Fruit fly (Drosophila melanogaster) whole organism: Measurements from ENCODE around the gene CG31826.

Experiments
- CG8478 ChIP-seq: fragments of >200 bp; optimal IDR thresholded peaks from 2 replicates; lab custom pipeline; 2018; ENCODE audit warnings: inconsistent platforms
- Dll ChIP-seq: fragments of >200 bp; optimal IDR thresholded peaks from 2 replicates; lab custom pipeline; 2017
- EcR ChIP-seq, 2 experiments: fragments of >200 bp; optimal IDR thresholded peaks; 2 replicates each; lab custom pipeline; 2017; ENCODE audit warnings: missing biosample characterization in 2 of 2, missing genetic modification characterization in 2 of 2, missing genetic modification reagents in 2 of 2
- pan ChIP-seq: fragments of >200 bp; optimal IDR thresholded peaks from 2 replicates; lab custom pipeline; 2017
- psq ChIP-seq: fragments of >200 bp; optimal IDR thresholded peaks from 2 replicates; lab custom pipeline; 2017
- usp ChIP-seq: fragments of >200 bp; optimal IDR thresholded peaks from 2 replicates; lab custom pipeline; 2017; ENCODE audit warnings: missing biosample characterization, missing genetic modification characterization, mixed read lengths

Gene CG31826

DNA sequence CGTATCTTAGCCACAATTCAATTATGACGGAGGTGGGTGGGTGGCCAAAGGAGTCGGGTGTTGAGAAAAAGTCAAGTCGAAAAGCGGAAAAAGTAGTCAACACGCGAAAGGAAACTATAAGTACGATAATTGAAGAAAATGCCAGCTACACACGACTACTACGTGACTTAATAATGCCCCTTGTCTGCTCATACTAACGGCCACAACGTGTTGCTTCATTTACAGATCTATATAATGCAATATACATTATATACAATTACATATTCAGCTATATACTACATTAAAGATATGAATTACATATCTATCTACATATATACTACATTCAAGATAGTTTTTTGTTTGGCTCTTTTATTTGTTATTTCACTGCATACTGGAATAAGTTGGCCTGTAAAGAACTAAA, at the start of gene CG31826:
CG31826 (minus strand) TSS at position 101 of the 400 bp plus-strand sequence.
- TF ChIP-seq CG8478 (lab: Kevin White, UChicago) (no peak), usp (no peak), EcR (GFP tag; optimal IDR thresholded peaks at IDR 0.05; lab: Kevin White, UChicago) (no peak), psq (lab: Kevin White, UChicago) (no peak), Dll (lab: Kevin White, UChicago) (no peak), pan (no peak)

- TF ChIP-seq EcR (GFP tag; optimal IDR thresholded peaks at IDR 0.05; lab: Kevin White, UChicago) (no peak), usp (no peak), pan (no peak), Dll (lab: Kevin White, UChicago) (no peak), CG8478 (lab: Kevin White, UChicago) (no peak), psq (lab: Kevin White, UChicago) (no peak)
Measured at dm6 chr2L:15812041-15812440, 39.1 kb upstream of the CG31826 start, which contains the start of gene CG42876. TSS of gene CG42876 (minus strand) at chr2L:15812141.

DNA sequence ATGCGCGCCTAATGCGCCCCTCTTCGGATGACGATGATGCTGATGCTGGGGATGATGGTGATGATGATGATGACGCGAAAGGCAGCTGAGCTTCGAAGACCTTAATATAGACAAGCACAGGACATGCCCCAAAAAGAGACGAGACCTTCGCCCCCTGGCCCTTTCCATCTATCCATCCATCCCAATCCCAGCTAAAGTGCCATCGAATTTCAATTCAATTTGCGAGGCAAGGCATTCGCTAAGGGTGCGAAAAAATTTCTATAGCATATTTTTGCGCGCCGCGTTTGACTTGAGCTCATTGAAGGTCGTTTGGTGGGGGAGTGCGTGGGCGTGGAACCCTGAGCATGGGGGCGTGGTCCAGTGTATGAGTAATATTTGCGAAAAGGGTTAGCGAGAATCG, 23.4 kb upstream of the CG31826 start:
- no peak for TF ChIP-seq usp
- no peak for TF ChIP-seq Dll (lab: Kevin White, UChicago)
- no peak for TF ChIP-seq pan
- TF ChIP-seq CG8478 (lab: Kevin White, UChicago), result no peak
- no peak for TF ChIP-seq EcR (GFP tag; optimal IDR thresholded peaks at IDR 0.05; lab: Kevin White, UChicago)
- TF ChIP-seq psq (lab: Kevin White, UChicago), result no peak

DNA sequence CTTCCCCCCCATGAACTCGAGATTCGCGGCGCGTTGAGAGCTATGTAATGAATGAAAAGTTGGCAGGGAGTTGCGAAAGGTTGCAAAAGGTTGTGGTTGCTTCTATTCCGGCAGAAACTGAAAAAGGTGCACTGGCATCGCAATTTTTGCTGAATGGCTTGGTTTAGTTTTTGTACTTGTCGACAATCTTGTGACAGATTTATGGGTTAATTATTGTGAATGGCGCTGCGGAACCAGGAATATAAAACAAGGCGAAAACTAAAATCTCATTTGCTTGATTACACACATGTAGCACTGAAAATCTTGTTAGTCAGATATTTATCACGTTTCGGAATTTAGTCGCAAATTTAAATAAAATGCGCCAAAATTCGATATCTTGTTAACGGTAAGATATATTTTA, 10.9 kb upstream of the CG31826 start, which contains the start of gene t-Grip91:
t-Grip91 (plus strand) TSS at position 301 of the 400 bp plus-strand sequence.
- no peak for TF ChIP-seq psq (lab: Kevin White, UChicago)
- TF ChIP-seq pan, result no peak
- no peak for TF ChIP-seq EcR (GFP tag; optimal IDR thresholded peaks at IDR 0.05; lab: Kevin White, UChicago)
- no peak for TF ChIP-seq Dll (lab: Kevin White, UChicago)
- no peak for TF ChIP-seq usp
- no peak for TF ChIP-seq CG8478 (lab: Kevin White, UChicago)

DNA sequence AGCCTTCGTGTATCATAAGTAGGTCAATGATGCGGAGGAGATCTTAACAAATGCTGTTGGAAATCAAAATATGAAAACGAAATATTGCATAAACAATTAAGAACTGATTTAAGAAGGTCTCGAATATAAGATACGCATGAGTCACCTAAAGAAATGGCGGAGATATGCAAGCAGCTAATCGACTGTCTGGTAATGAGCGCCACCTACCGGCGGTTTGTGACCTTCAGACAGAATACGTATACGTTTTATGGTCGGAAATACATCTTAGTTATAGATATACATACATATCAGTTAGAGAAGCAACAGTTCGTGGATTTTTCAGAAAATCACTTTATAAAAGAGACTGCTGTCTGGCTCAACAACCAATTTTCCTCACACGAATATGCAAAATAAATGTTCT, 10.1 kb upstream of the CG31826 start:
- TF ChIP-seq CG8478 (lab: Kevin White, UChicago) (no peak), pan (no peak), usp (no peak), EcR (GFP tag; optimal IDR thresholded peaks at IDR 0.05; lab: Kevin White, UChicago) (no peak), Dll (lab: Kevin White, UChicago) (no peak), psq (lab: Kevin White, UChicago) (no peak)

dm6 chr2L:15776752-15777151, 3.8 kb upstream of the CG31826 start, which contains the start of gene CG43760:
TSS of gene CG43760 (minus strand) at chr2L:15776852.
- TF ChIP-seq CG8478 (lab: Kevin White, UChicago), result no peak
- TF ChIP-seq Dll (lab: Kevin White, UChicago), result no peak
- no peak for TF ChIP-seq usp
- TF ChIP-seq pan, result no peak
- TF ChIP-seq EcR (GFP tag; optimal IDR thresholded peaks at IDR 0.05; lab: Kevin White, UChicago), result no peak
- TF ChIP-seq psq (lab: Kevin White, UChicago), result no peak

dm6 chr2L:15770978-15771377, 1.9 kb downstream of the CG31826 start, which contains the start of gene Ku80:
TSS of gene Ku80 (minus strand) at chr2L:15771159.
- TF ChIP-seq pan (no peak), psq (lab: Kevin White, UChicago) (no peak), usp (no peak), EcR (GFP tag; optimal IDR thresholded peaks at IDR 0.05; lab: Kevin White, UChicago) (no peak), CG8478 (lab: Kevin White, UChicago) (no peak), Dll (lab: Kevin White, UChicago) (no peak)

- no peak for TF ChIP-seq CG8478 (lab: Kevin White, UChicago)
- TF ChIP-seq pan, result no peak
- TF ChIP-seq EcR (GFP tag; optimal IDR thresholded peaks at IDR 0.05; lab: Kevin White, UChicago), result no peak
- TF ChIP-seq usp, result no peak
- no peak for TF ChIP-seq Dll (lab: Kevin White, UChicago)
- no peak for TF ChIP-seq psq (lab: Kevin White, UChicago)
Measured at dm6 chr2L:15768097-15768496, 4.8 kb downstream of the CG31826 start, which contains the start of gene wek. TSS of gene wek (minus strand) at chr2L:15768349.

- TF ChIP-seq pan, result no peak
- TF ChIP-seq psq (lab: Kevin White, UChicago), result no peak
- no peak for TF ChIP-seq usp
- TF ChIP-seq EcR (GFP tag; optimal IDR thresholded peaks at IDR 0.05; lab: Kevin White, UChicago), result no peak
- no peak for TF ChIP-seq Dll (lab: Kevin White, UChicago)
- no peak for TF ChIP-seq CG8478 (lab: Kevin White, UChicago)
Measured at dm6 chr2L:15764029-15764428, 8.9 kb downstream of the CG31826 start, which contains the start of gene CG3793. TSS of gene CG3793 (plus strand) at chr2L:15764220.

dm6 chr2L:15763401-15763800, 9.5 kb downstream of the CG31826 start:
- TF ChIP-seq psq (lab: Kevin White, UChicago) (no peak), CG8478 (lab: Kevin White, UChicago) (no peak)

- TF ChIP-seq EcR (GFP tag; optimal IDR thresholded peaks at IDR 0.05; lab: Kevin White, UChicago) (no peak), Dll (lab: Kevin White, UChicago) (peak; percentile 75)
Measured at dm6 chr2L:15762466-15762865, 10.4 kb downstream of the CG31826 start, which contains the start of gene Gli. TSS of gene Gli (minus strand) at chr2L:15762758.

- TF ChIP-seq CG8478 (lab: Kevin White, UChicago) (no peak), psq (lab: Kevin White, UChicago) (no peak), usp (no peak), pan (no peak), Dll (lab: Kevin White, UChicago) (no peak), EcR (GFP tag; optimal IDR thresholded peaks at IDR 0.05; lab: Kevin White, UChicago) (no peak)
Measured at dm6 chr2L:15761409-15762407, 11.2 kb downstream of the CG31826 start.
